Worm (Caenorhabditis elegans) whole organism, L2 larva: ENCODE data around the gene arrd-15.

ENCODE experiments used
- egl-27 ChIP-seq: sonication (generic microtip); optimal IDR thresholded peaks from 3 replicates; lab custom pipeline; 2017; ENCODE audit warnings: missing biosample characterization, missing genetic modification reagents, missing genetic modification characterization
- unc-39 ChIP-seq: fragments of 150-350 bp; optimal IDR thresholded peaks from 2 replicates; lab custom pipeline; 2014; ENCODE audit warnings: missing biosample characterization, missing genetic modification characterization
- unc-55 ChIP-seq: fragments of 150-350 bp; sonication (generic microtip); optimal IDR thresholded peaks from 3 replicates; lab custom pipeline; 2014; ENCODE audit warnings: missing biosample characterization, missing genetic modification reagents, missing genetic modification characterization
- unc-62 ChIP-seq: fragments of 150-350 bp; optimal IDR thresholded peaks from 2 replicates; lab custom pipeline; 2014; ENCODE audit warnings: missing biosample characterization, missing genetic modification reagents, missing genetic modification characterization

ce11 chrIII:8923937-8924336 lies 5.9 kb upstream of the arrd-15 start, which contains the start of gene ZK637.12:
- no peak for TF ChIP-seq unc-39
- no peak for TF ChIP-seq egl-27
- TF ChIP-seq unc-55, result no peak
- TF ChIP-seq unc-62, result no peak
